Worm (Caenorhabditis elegans) whole organism, young adult: Measurements from ENCODE around the gene mam-6.

Experiments used
- B0035.1 ChIP-seq: sonication (generic microtip); optimal IDR thresholded peaks from 2 replicates; lab custom pipeline; 2016; ENCODE audit warnings: missing genetic modification characterization, mild to moderate bottlenecking, missing compliant biosample characterization, missing genotype, missing genetic modification reagents
- B0336.3 ChIP-seq: fragments of 200-800 bp; sonication (Bioruptor generic); IDR thresholded peaks from 2 replicates; pipeline ENCODE4 v1.3.6; 2022; ENCODE audit warnings: missing genetic modification characterization, missing compliant biosample characterization
- atf-7 ChIP-seq: sonication (generic microtip); optimal IDR thresholded peaks from 2 replicates; lab custom pipeline; 2017; ENCODE audit warnings: mild to moderate bottlenecking, missing genetic modification characterization, missing compliant biosample characterization
- hsf-1 ChIP-seq: fragments of 200-800 bp; sonication (Bioruptor generic); IDR thresholded peaks from 2 replicates; pipeline ENCODE4 v1.3.6; 2022; ENCODE audit warnings: missing genetic modification reagents, missing genetic modification characterization, missing compliant biosample characterization
- let-607 ChIP-seq, 2 experiments: fragments of 200-800 bp in 1 of 2; sonication (Bioruptor generic) in 1 of 2; sonication (generic microtip) in 1 of 2; optimal IDR thresholded peaks; 2 replicates each; lab custom pipeline; 2016 to 2018; ENCODE audit warnings: mild to moderate bottlenecking in 2 of 2, missing compliant biosample characterization in 2 of 2, missing genetic modification characterization in 2 of 2, moderate library complexity in 2 of 2, missing genotype in 1 of 2
- lin-35 ChIP-seq, 3 experiments: fragments of 150-350 bp in 2 of 3; sonication (generic microtip) in 1 of 3; optimal IDR thresholded peaks; 2 replicates each; lab custom pipeline; 2014 to 2018; ENCODE audit warnings: missing biosample characterization in 3 of 3, missing genetic modification characterization in 3 of 3, missing genetic modification reagents in 3 of 3
- lsl-1 ChIP-seq: fragments of 200-800 bp; sonication (Bioruptor generic); optimal IDR thresholded peaks from 2 replicates; lab custom pipeline; 2018; ENCODE audit warnings: mild to moderate bottlenecking, missing genetic modification characterization, moderate library complexity, missing compliant biosample characterization
- snpc-4 ChIP-seq, 5 experiments: fragments of 150-350 bp in 1 of 5; sonication (generic microtip) in 4 of 5; optimal IDR thresholded peaks; 2 replicates each; lab custom pipeline; 2014 to 2018; ENCODE audit warnings: missing genetic modification characterization in 5 of 5, missing biosample characterization in 3 of 5, antibody characterized with exemption in 2 of 5, mild to moderate bottlenecking in 2 of 5, missing compliant biosample characterization in 2 of 5, missing genotype in 2 of 5, moderate library complexity in 2 of 5, missing genetic modification reagents in 1 of 5
- tlf-1 ChIP-seq: fragments of 200-800 bp; sonication (Bioruptor generic); optimal IDR thresholded peaks from 2 replicates; lab custom pipeline; 2018; ENCODE audit warnings: mild to moderate bottlenecking, missing genetic modification characterization, missing compliant biosample characterization
- xnd-1 ChIP-seq: sonication (generic microtip); optimal IDR thresholded peaks from 2 replicates; lab custom pipeline; 2016; ENCODE audit warnings: missing genotype, missing genetic modification reagents, missing genetic modification characterization, missing compliant biosample characterization
- ztf-22 ChIP-seq: fragments of 200-800 bp; sonication (Bioruptor generic); optimal IDR thresholded peaks from 2 replicates; lab custom pipeline; 2018; ENCODE audit warnings: mild to moderate bottlenecking, missing genetic modification characterization, moderate library complexity, missing compliant biosample characterization

DNA sequence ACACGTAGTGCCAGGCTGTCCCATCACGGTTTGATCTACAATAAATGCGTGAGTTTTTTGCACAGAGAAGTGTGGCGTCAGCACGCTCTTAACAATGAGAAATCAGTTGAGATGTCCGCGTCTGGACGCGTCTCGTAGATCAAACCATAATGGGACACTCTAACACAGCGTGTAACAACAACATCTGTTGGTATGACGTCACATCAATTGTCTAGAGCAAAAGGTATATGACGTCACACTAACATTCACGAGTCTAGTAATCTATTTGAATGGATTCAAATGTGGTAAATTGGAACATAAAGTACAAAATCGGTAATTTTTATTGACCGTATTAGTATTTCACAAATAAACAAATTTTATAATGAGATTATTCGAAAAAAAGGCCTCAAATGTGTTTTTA lies 46.6 kb upstream of the mam-6 start:
- TF ChIP-seq xnd-1 (no peak), B0336.3 (GFP tag; lab: Robert Waterston, UW) (no peak), tlf-1 (GFP tag; lab: Kevin White, UChicago) (no peak), let-607 (tag; optimal IDR thresholded peaks at IDR 0.05; lab: Kevin White, UChicago) (no peak), ztf-22 (GFP tag; lab: Kevin White, UChicago) (no peak), atf-7 (no peak), snpc-4 (GFP tag; optimal IDR thresholded peaks at IDR 0.05; lab: Kevin White, UChicago) (no peak), snpc-4 (tag; optimal IDR thresholded peaks at IDR 0.05; lab: Kevin White, UChicago) (no peak), lsl-1 (GFP tag; lab: Kevin White, UChicago) (no peak), hsf-1 (GFP tag; lab: Robert Waterston, UW) (no peak), B0035.1 (tag; lab: Kevin White, UChicago) (no peak), lin-35 (GFP tag; optimal IDR thresholded peaks at IDR 0.05; lab: Kevin White, UChicago) (no peak)
